Fruit fly (Drosophila melanogaster) whole organism, prepupa: ENCODE data around the gene mino.

Experiments
- CG3919 ChIP-seq: fragments of 200-800 bp; sonication (Bioruptor generic); optimal IDR thresholded peaks from 3 replicates; lab custom pipeline; 2016; ENCODE audit warnings: missing biosample characterization, missing genetic modification characterization
- Smox ChIP-seq: fragments of 200-800 bp; sonication (Bioruptor generic); optimal IDR thresholded peaks from 3 replicates; lab custom pipeline; 2016; ENCODE audit warnings: missing biosample characterization, missing genetic modification characterization
- Sox15 ChIP-seq: fragments of 200-800 bp; sonication (Bioruptor generic); optimal IDR thresholded peaks from 3 replicates; lab custom pipeline; 2016; ENCODE audit warnings: missing biosample characterization, missing genetic modification characterization

DNA sequence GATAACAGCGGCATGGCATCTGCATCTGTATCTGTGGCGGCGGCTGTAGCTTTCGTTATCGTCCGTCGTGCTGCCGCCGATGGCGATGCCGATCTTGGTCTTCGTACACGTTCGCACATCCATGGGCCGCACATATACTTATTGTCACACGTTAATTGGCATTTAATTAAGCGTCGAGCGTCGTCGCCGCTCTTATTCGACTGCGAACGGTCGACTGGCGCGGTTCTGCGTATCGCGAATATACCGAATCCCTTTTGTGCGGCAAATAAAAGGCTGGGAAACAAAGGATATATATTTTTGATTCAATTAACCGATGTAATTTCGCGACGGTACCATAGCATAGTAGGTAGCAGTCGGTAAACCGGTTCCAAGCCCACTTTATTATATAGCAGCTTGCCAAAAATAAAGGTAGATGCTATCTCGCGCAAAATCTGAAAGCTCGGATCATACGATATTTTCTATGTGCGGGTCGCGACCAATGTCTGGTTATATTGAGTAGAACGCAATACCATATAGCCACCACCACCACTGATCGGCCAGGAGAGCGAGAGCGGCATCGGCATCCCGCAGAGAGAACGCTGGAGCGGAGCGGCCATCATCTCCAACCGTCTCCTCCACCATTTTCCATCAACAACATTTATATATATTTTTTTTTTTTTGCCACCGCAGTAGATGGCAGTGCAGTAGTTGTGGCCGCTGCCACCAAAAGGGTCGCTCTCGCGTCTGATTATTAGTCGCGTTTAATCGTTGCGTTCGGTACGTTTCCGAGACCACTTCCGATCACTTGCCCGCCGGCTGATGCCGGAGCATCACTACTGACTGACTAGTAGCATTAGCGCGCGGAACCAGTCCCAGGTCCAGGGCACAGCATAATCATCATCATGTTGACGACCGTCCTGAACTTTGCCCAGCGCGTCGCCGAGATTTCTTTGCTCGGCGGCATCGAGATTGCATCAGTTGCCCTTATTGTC is at the start of gene mino:
- TF ChIP-seq Smox (GFP tag; lab: Kevin White, UChicago) (no peak), CG3919 (no peak), Sox15 (GFP tag; lab: Kevin White, UChicago) (no peak)
